Worm (Caenorhabditis elegans) whole organism, young adult: Measurements from ENCODE around the gene ZK632.11.
A peak's percentile ranks its signal among the peaks of the same experiment; 100 is the strongest.

ENCODE experiments used
- B0035.1 ChIP-seq: sonication (generic microtip); optimal IDR thresholded peaks from 2 replicates; lab custom pipeline; 2016; ENCODE audit warnings: missing genetic modification characterization, mild to moderate bottlenecking, missing compliant biosample characterization, missing genotype, missing genetic modification reagents
- B0261.1 ChIP-seq: sonication (generic microtip); optimal IDR thresholded peaks from 2 replicates; lab custom pipeline; 2016; ENCODE audit warnings: mild to moderate bottlenecking, missing genetic modification characterization, moderate library complexity, missing compliant biosample characterization
- C06A6.2 ChIP-seq: fragments of 200-800 bp; sonication (Bioruptor generic); conservative IDR thresholded peaks from 2 replicates; pipeline ENCODE4 v1.3.6; 2022; ENCODE audit warnings: missing genetic modification characterization, missing compliant biosample characterization
- F10E7.11 ChIP-seq: sonication (generic microtip); optimal IDR thresholded peaks from 2 replicates; lab custom pipeline; 2017; ENCODE audit warnings: mild to moderate bottlenecking, missing genetic modification characterization, moderate library complexity, missing compliant biosample characterization
- F33H1.4 ChIP-seq: fragments of 200-800 bp; sonication (Bioruptor generic); IDR thresholded peaks from 2 replicates; pipeline ENCODE4 v1.3.6; 2022; ENCODE audit warnings: missing genetic modification reagents, missing genetic modification characterization, missing compliant biosample characterization
- F49E8.2 ChIP-seq: sonication (generic microtip); optimal IDR thresholded peaks from 3 replicates; lab custom pipeline; 2017; ENCODE audit warnings: missing genetic modification characterization, mild to moderate bottlenecking, missing compliant biosample characterization, antibody characterized with exemption, moderate library complexity; ENCODE audit not compliant: insufficient read depth
- F52B5.7 ChIP-seq: sonication (generic microtip); optimal IDR thresholded peaks from 2 replicates; lab custom pipeline; 2016; ENCODE audit warnings: mild to moderate bottlenecking, missing genetic modification characterization, missing compliant biosample characterization
- F57A8.1 ChIP-seq: fragments of 200-800 bp; sonication (Bioruptor generic); optimal IDR thresholded peaks from 2 replicates; lab custom pipeline; 2018; ENCODE audit warnings: mild to moderate bottlenecking, missing genetic modification characterization, moderate library complexity, missing compliant biosample characterization
- F57C9.4 ChIP-seq: sonication (generic microtip); optimal IDR thresholded peaks from 2 replicates; lab custom pipeline; 2017; ENCODE audit warnings: mild to moderate bottlenecking, missing genetic modification characterization, missing compliant biosample characterization
- Y53F4B.3 ChIP-seq: fragments of 200-800 bp; sonication (Bioruptor generic); IDR thresholded peaks from 2 replicates; pipeline ENCODE4 v1.3.6; 2022; ENCODE audit warnings: missing genetic modification reagents, missing genetic modification characterization, missing compliant biosample characterization
- Y79H2A.3 ChIP-seq: fragments of 200-800 bp; sonication (Bioruptor generic); conservative IDR thresholded peaks from 2 replicates; pipeline ENCODE4 v1.3.6; 2022; ENCODE audit warnings: missing genetic modification reagents, missing genetic modification characterization, missing compliant biosample characterization
- ZK185.1 ChIP-seq: sonication (generic microtip); optimal IDR thresholded peaks from 2 replicates; lab custom pipeline; 2016; ENCODE audit warnings: mild to moderate bottlenecking, missing genetic modification characterization, missing compliant biosample characterization; ENCODE audit not compliant: poor library complexity, severe bottlenecking
- akir-1 ChIP-seq: fragments of 200-800 bp; sonication (Bioruptor generic); optimal IDR thresholded peaks from 2 replicates; lab custom pipeline; 2018; ENCODE audit warnings: mild to moderate bottlenecking, missing genetic modification characterization, moderate library complexity, missing compliant biosample characterization
- ama-1 ChIP-seq, 3 experiments: fragments of 150-350 bp in 1 of 3; sonication (generic microtip) in 2 of 3; optimal IDR thresholded peaks; 2 replicates each; lab custom pipeline; 2014 to 2018; ENCODE audit warnings: missing biosample characterization in 2 of 3, missing genetic modification characterization in 2 of 3, missing genetic modification reagents in 2 of 3
- aptf-2 ChIP-seq: fragments of 200-800 bp; sonication (Bioruptor generic); conservative IDR thresholded peaks from 2 replicates; pipeline ENCODE4 v1.3.6; 2022; ENCODE audit warnings: missing genetic modification reagents, missing genetic modification characterization, missing compliant biosample characterization
- athp-1 ChIP-seq: sonication (generic microtip); optimal IDR thresholded peaks from 2 replicates; lab custom pipeline; 2017; ENCODE audit warnings: mild to moderate bottlenecking, missing genetic modification characterization, missing compliant biosample characterization
- attf-6 ChIP-seq: fragments of 200-800 bp; sonication (Bioruptor generic); IDR thresholded peaks from 2 replicates; pipeline ENCODE4 v1.3.6; 2022; ENCODE audit warnings: missing genetic modification reagents, missing genetic modification characterization, missing compliant biosample characterization
- ccch-3 ChIP-seq: fragments of 200-800 bp; sonication (Bioruptor generic); optimal IDR thresholded peaks from 2 replicates; lab custom pipeline; 2018; ENCODE audit warnings: mild to moderate bottlenecking, missing genetic modification characterization, missing compliant biosample characterization
- cebp-1 ChIP-seq, 2 experiments: fragments of 200-800 bp in 1 of 2; sonication (Bioruptor generic) in 1 of 2; sonication (generic microtip) in 1 of 2; IDR thresholded peaks in 1 of 2; optimal IDR thresholded peaks in 1 of 2; 2 replicates each; pipeline versions ENCODE4 v1.3.6 to Lab custom; 2017 to 2022; ENCODE audit warnings: missing compliant biosample characterization in 2 of 2, missing genetic modification characterization in 2 of 2, mild to moderate bottlenecking in 1 of 2, missing genetic modification reagents in 1 of 2, moderate library complexity in 1 of 2
- ceh-40 ChIP-seq: fragments of 200-800 bp; sonication (Bioruptor generic); IDR thresholded peaks from 2 replicates; pipeline ENCODE4 v1.3.6; 2022; ENCODE audit warnings: missing genetic modification characterization, missing compliant biosample characterization
- ceh-58 ChIP-seq: fragments of 200-800 bp; sonication (Bioruptor generic); IDR thresholded peaks from 2 replicates; pipeline ENCODE4 v1.3.6; 2022; ENCODE audit warnings: missing genetic modification characterization, missing compliant biosample characterization
- efl-1 ChIP-seq: fragments of 150-350 bp; optimal IDR thresholded peaks from 2 replicates; lab custom pipeline; 2014; ENCODE audit warnings: missing biosample characterization, missing genetic modification reagents, missing genetic modification characterization
- egl-44 ChIP-seq: fragments of 200-800 bp; sonication (Bioruptor generic); IDR thresholded peaks from 2 replicates; pipeline ENCODE4 v1.3.6; 2022; ENCODE audit warnings: missing genetic modification reagents, missing genetic modification characterization, missing compliant biosample characterization
- hsf-1 ChIP-seq: fragments of 200-800 bp; sonication (Bioruptor generic); IDR thresholded peaks from 2 replicates; pipeline ENCODE4 v1.3.6; 2022; ENCODE audit warnings: missing genetic modification reagents, missing genetic modification characterization, missing compliant biosample characterization
- lag-1 ChIP-seq: fragments of 200-800 bp; sonication (Bioruptor generic); IDR thresholded peaks from 2 replicates; pipeline ENCODE4 v1.3.6; 2022; ENCODE audit warnings: missing genetic modification reagents, missing genetic modification characterization, missing compliant biosample characterization
- lin-26 ChIP-seq: fragments of 200-800 bp; sonication (Bioruptor generic); IDR thresholded peaks from 2 replicates; pipeline ENCODE4 v1.3.6; 2022; ENCODE audit warnings: missing genetic modification reagents, missing genetic modification characterization, missing compliant biosample characterization
- lin-54 ChIP-seq: fragments of 200-800 bp; sonication (Bioruptor generic); optimal IDR thresholded peaks from 2 replicates; lab custom pipeline; 2018; ENCODE audit warnings: mild to moderate bottlenecking, missing genetic modification characterization, missing compliant biosample characterization
- lir-1 ChIP-seq: fragments of 200-800 bp; sonication (Bioruptor generic); conservative IDR thresholded peaks from 2 replicates; pipeline ENCODE4 v1.3.6; 2022; ENCODE audit warnings: missing genetic modification reagents, missing genetic modification characterization, missing compliant biosample characterization
- lsy-27 ChIP-seq: sonication (generic microtip); optimal IDR thresholded peaks from 2 replicates; lab custom pipeline; 2017; ENCODE audit warnings: missing genetic modification characterization, mild to moderate bottlenecking, missing compliant biosample characterization, antibody characterized with exemption, missing genotype, borderline replicate concordance; ENCODE audit not compliant: insufficient read depth
- nfya-1 ChIP-seq: sonication (generic microtip); optimal IDR thresholded peaks from 2 replicates; lab custom pipeline; 2017; ENCODE audit warnings: antibody characterized with exemption, missing compliant biosample characterization, missing genetic modification characterization, borderline replicate concordance; ENCODE audit not compliant: insufficient read depth
- nfyb-1 ChIP-seq: fragments of 200-800 bp; sonication (Bioruptor generic); IDR thresholded peaks from 2 replicates; pipeline ENCODE4 v1.3.6; 2022; ENCODE audit warnings: missing genetic modification reagents, missing genetic modification characterization, missing compliant biosample characterization
- nhr-179 ChIP-seq: sonication (generic microtip); optimal IDR thresholded peaks from 2 replicates; lab custom pipeline; 2016; ENCODE audit warnings: mild to moderate bottlenecking, missing genetic modification characterization, missing compliant biosample characterization
- pha-4 ChIP-seq: fragments of 150-350 bp; sonication (generic microtip); optimal IDR thresholded peaks from 2 replicates; lab custom pipeline; 2014; ENCODE audit warnings: missing biosample characterization, missing genetic modification reagents, missing genetic modification characterization
- rec-8 ChIP-seq, 2 experiments: sonication (generic microtip); optimal IDR thresholded peaks; 2 replicates each; lab custom pipeline; 2016; ENCODE audit warnings: mild to moderate bottlenecking in 2 of 2, missing genetic modification characterization in 2 of 2, missing genetic modification reagents in 2 of 2, missing genotype in 2 of 2, missing biosample characterization in 1 of 2, missing compliant biosample characterization in 1 of 2, moderate library complexity in 1 of 2
- repo-1 ChIP-seq: sonication (generic microtip); optimal IDR thresholded peaks from 2 replicates; lab custom pipeline; 2017; ENCODE audit warnings: mild to moderate bottlenecking, missing genetic modification characterization, missing compliant biosample characterization
- snpc-1.1 ChIP-seq: sonication (generic microtip); optimal IDR thresholded peaks from 2 replicates; lab custom pipeline; 2017; ENCODE audit warnings: missing genetic modification characterization, mild to moderate bottlenecking, missing compliant biosample characterization, antibody characterized with exemption, moderate library complexity, missing genotype, missing genetic modification reagents; ENCODE audit not compliant: insufficient read depth
- snpc-1.3 ChIP-seq: sonication (generic microtip); optimal IDR thresholded peaks from 2 replicates; lab custom pipeline; 2017; ENCODE audit warnings: missing genetic modification characterization, mild to moderate bottlenecking, missing compliant biosample characterization, antibody characterized with exemption, moderate library complexity, missing genotype, missing genetic modification reagents; ENCODE audit not compliant: insufficient read depth
- snpc-3.4 ChIP-seq: sonication (generic microtip); optimal IDR thresholded peaks from 2 replicates; lab custom pipeline; 2017; ENCODE audit warnings: missing genetic modification characterization, mild to moderate bottlenecking, missing compliant biosample characterization, antibody characterized with exemption, moderate library complexity, missing genotype, missing genetic modification reagents
- snpc-4 ChIP-seq, 5 experiments: fragments of 150-350 bp in 1 of 5; sonication (generic microtip) in 4 of 5; optimal IDR thresholded peaks; 2 replicates each; lab custom pipeline; 2014 to 2018; ENCODE audit warnings: missing genetic modification characterization in 5 of 5, missing biosample characterization in 3 of 5, antibody characterized with exemption in 2 of 5, mild to moderate bottlenecking in 2 of 5, missing compliant biosample characterization in 2 of 5, missing genotype in 2 of 5, moderate library complexity in 2 of 5, missing genetic modification reagents in 1 of 5
- tlf-1 ChIP-seq: fragments of 200-800 bp; sonication (Bioruptor generic); optimal IDR thresholded peaks from 2 replicates; lab custom pipeline; 2018; ENCODE audit warnings: mild to moderate bottlenecking, missing genetic modification characterization, missing compliant biosample characterization
- unc-62 ChIP-seq: fragments of 150-350 bp; optimal IDR thresholded peaks from 2 replicates; lab custom pipeline; 2014; ENCODE audit warnings: missing biosample characterization, missing genetic modification reagents, missing genetic modification characterization
- xnd-1 ChIP-seq: sonication (generic microtip); optimal IDR thresholded peaks from 2 replicates; lab custom pipeline; 2016; ENCODE audit warnings: missing genotype, missing genetic modification reagents, missing genetic modification characterization, missing compliant biosample characterization
- ztf-18 ChIP-seq: sonication (generic microtip); optimal IDR thresholded peaks from 2 replicates; lab custom pipeline; 2016; ENCODE audit warnings: missing genotype, mild to moderate bottlenecking, missing genetic modification characterization, missing compliant biosample characterization
- ztf-25 ChIP-seq: fragments of 200-800 bp; sonication (Bioruptor generic); IDR thresholded peaks from 2 replicates; pipeline ENCODE4 v1.3.6; 2022; ENCODE audit warnings: missing genetic modification reagents, missing genetic modification characterization, missing compliant biosample characterization
- ztf-26 ChIP-seq: sonication (generic microtip); optimal IDR thresholded peaks from 2 replicates; lab custom pipeline; 2017; ENCODE audit warnings: missing genetic modification characterization, missing compliant biosample characterization
- ztf-28 ChIP-seq: fragments of 200-800 bp; sonication (Bioruptor generic); IDR thresholded peaks from 2 replicates; pipeline ENCODE4 v1.3.6; 2022; ENCODE audit warnings: missing genetic modification reagents, missing genetic modification characterization, missing compliant biosample characterization

The ZK632.11 gene

DNA sequence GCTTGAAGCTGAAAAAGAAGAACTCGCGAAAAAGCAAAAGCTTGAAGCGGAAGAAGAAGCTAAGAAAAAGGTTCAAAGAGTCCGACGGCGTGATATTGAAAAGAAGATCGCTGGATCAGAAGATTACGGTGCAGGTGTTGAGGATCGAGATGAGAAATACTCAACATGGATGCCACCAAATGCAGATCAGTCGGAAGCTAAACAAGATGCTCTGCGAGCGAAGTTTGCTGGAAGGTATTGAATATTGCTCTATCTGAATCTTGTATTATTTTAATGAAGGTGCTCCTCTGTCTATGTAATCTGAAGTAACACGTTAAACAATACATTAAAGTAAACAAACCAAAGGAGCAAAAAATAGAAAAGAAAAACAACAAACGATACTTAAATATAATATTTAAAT is 25.7 kb upstream of the ZK632.11 start (continued):
- TF ChIP-seq unc-62 (GFP tag; lab: Kevin White, UChicago) (no peak), ccch-3 (no peak), F33H1.4 (no peak), F10E7.11 (tag; lab: Kevin White, UChicago) (no peak), B0261.1 (no peak), hsf-1 (peak; percentile 53; the same call in 1 of the 2 replicates), ama-1 (optimal IDR thresholded peaks at IDR 0.05; lab: Kevin White, UChicago) (no peak), ama-1 (GFP tag; optimal IDR thresholded peaks at IDR 0.05; lab: Kevin White, UChicago) (no peak), Y79H2A.3 (0 out of 2 replicates have a peak, but pooled peaks have one; percentile 21), efl-1 (GFP tag; lab: Kevin White, UChicago) (no peak), cebp-1 (GFP tag; IDR thresholded peaks at IDR 0.05; lab: Robert Waterston, UW) (no peak), cebp-1 (tag; optimal IDR thresholded peaks at IDR 0.05; lab: Kevin White, UChicago) (no peak), rec-8 (tag; optimal IDR thresholded peaks at IDR 0.05; lab: Kevin White, UChicago) (no peak), lsy-27 (tag; lab: Kevin White, UChicago) (no peak), lag-1 (GFP tag; lab: Robert Waterston, UW) (no peak), nfyb-1 (GFP tag; lab: Robert Waterston, UW) (no peak), ceh-58 (GFP tag; lab: Robert Waterston, UW) (no peak), ztf-25 (GFP tag; lab: Robert Waterston, UW) (no peak), snpc-1.3 (tag; lab: Kevin White, UChicago) (no peak), aptf-2 (no peak), ztf-28 (GFP tag; lab: Robert Waterston, UW) (no peak), Y53F4B.3 (GFP tag; lab: Robert Waterston, UW) (no peak), ZK185.1 (tag; lab: Kevin White, UChicago) (no peak), F57A8.1 (GFP tag; lab: Kevin White, UChicago) (no peak), akir-1 (GFP tag; lab: Kevin White, UChicago) (no peak), repo-1 (tag; lab: Kevin White, UChicago) (no peak), lir-1 (GFP tag; lab: Robert Waterston, UW) (no peak), F49E8.2 (tag; lab: Kevin White, UChicago) (peak; percentile 9), F57C9.4 (tag; lab: Kevin White, UChicago) (no peak), attf-6 (GFP tag; lab: Robert Waterston, UW) (no peak), C06A6.2 (GFP tag; lab: Robert Waterston, UW) (no peak), snpc-3.4 (tag; lab: Kevin White, UChicago) (no peak), lin-54 (GFP tag; lab: Kevin White, UChicago) (no peak), F52B5.7 (tag; lab: Kevin White, UChicago) (no peak), pha-4 (tag; lab: Kevin White, UChicago) (no peak), lin-26 (peak; percentile 51), tlf-1 (GFP tag; lab: Kevin White, UChicago) (no peak), snpc-1.1 (tag; lab: Kevin White, UChicago) (no peak), nhr-179 (tag; lab: Kevin White, UChicago) (no peak), snpc-4 (GFP tag; optimal IDR thresholded peaks at IDR 0.05; lab: Kevin White, UChicago) (no peak), snpc-4 (tag; optimal IDR thresholded peaks at IDR 0.05; lab: Kevin White, UChicago) (no peak), ztf-18 (tag; lab: Kevin White, UChicago) (no peak), xnd-1 (tag; lab: Kevin White, UChicago) (no peak), ceh-40 (no peak), ztf-26 (no peak), egl-44 (GFP tag; lab: Robert Waterston, UW) (no peak), athp-1 (tag; lab: Kevin White, UChicago) (peak; percentile 4), B0035.1 (no peak), nfya-1 (no peak)
